Worm (Caenorhabditis elegans) whole organism, L1 larva: ENCODE results near the gene unc-31.

Experiments
- C04F5.9 ChIP-seq: sonication (generic microtip); optimal IDR thresholded peaks from 2 replicates; lab custom pipeline; 2016; ENCODE audit warnings: missing genetic modification characterization, missing compliant biosample characterization
- C16A3.4 ChIP-seq: fragments of 150-350 bp; optimal IDR thresholded peaks from 2 replicates; lab custom pipeline; 2014; ENCODE audit warnings: missing biosample characterization, missing genetic modification characterization
- aha-1 ChIP-seq: fragments of 150-350 bp; optimal IDR thresholded peaks from 2 replicates; lab custom pipeline; 2014; ENCODE audit warnings: missing biosample characterization, missing genetic modification characterization
- ama-1 ChIP-seq: fragments of 150-350 bp; optimal IDR thresholded peaks from 2 replicates; lab custom pipeline; 2014
- blmp-1 ChIP-seq: fragments of 150-350 bp; optimal IDR thresholded peaks from 2 replicates; lab custom pipeline; 2014; ENCODE audit warnings: missing biosample characterization, missing genetic modification characterization
- ceh-63 ChIP-seq: fragments of 200-800 bp; sonication (Bioruptor generic); optimal IDR thresholded peaks from 2 replicates; lab custom pipeline; 2018; ENCODE audit warnings: mild to moderate bottlenecking, missing genetic modification characterization, missing compliant biosample characterization
- ceh-8 ChIP-seq: fragments of 200-800 bp; sonication (Bioruptor generic); optimal IDR thresholded peaks from 2 replicates; lab custom pipeline; 2018; ENCODE audit warnings: mild to moderate bottlenecking, missing genetic modification characterization, moderate library complexity, missing compliant biosample characterization
- ceh-82 ChIP-seq, 3 experiments: fragments of 150-350 bp in 1 of 3; sonication (generic microtip) in 2 of 3; optimal IDR thresholded peaks; 2 replicates each; lab custom pipeline; 2014 to 2017; ENCODE audit warnings: missing biosample characterization in 3 of 3, missing genetic modification characterization in 3 of 3
- dpl-1 ChIP-seq, 3 experiments: fragments of 150-350 bp in 2 of 3; sonication (generic microtip) in 1 of 3; optimal IDR thresholded peaks; 2 replicates each; lab custom pipeline; 2014 to 2017; ENCODE audit warnings: missing biosample characterization in 3 of 3, missing genetic modification characterization in 3 of 3, missing genetic modification reagents in 3 of 3
- dsc-1 ChIP-seq: sonication (generic microtip); optimal IDR thresholded peaks from 2 replicates; lab custom pipeline; 2016; ENCODE audit warnings: mild to moderate bottlenecking, missing genetic modification characterization, missing compliant biosample characterization
- egl-27 ChIP-seq, 2 experiments: fragments of 150-350 bp in 1 of 2; sonication (generic microtip); optimal IDR thresholded peaks; 3 replicates each; lab custom pipeline; 2017 to 2018; ENCODE audit warnings: missing biosample characterization in 2 of 2, missing genetic modification characterization in 2 of 2, missing genetic modification reagents in 2 of 2
- elt-2 ChIP-seq: sonication (generic microtip); optimal IDR thresholded peaks from 2 replicates; lab custom pipeline; 2016; ENCODE audit warnings: missing genetic modification characterization, mild to moderate bottlenecking, inconsistent platforms, missing compliant biosample characterization, missing genetic modification reagents
- elt-3 ChIP-seq, 6 experiments: fragments of 150-350 bp in 1 of 6; sonication (generic microtip); optimal IDR thresholded peaks; 2 replicates each; lab custom pipeline; 2017 to 2018; ENCODE audit warnings: missing biosample characterization in 6 of 6, missing genetic modification characterization in 6 of 6, inconsistent platforms in 1 of 6
- fkh-10 ChIP-seq: sonication (generic microtip); optimal IDR thresholded peaks from 2 replicates; lab custom pipeline; 2017; ENCODE audit warnings: missing biosample characterization, missing genetic modification reagents, missing genetic modification characterization
- fkh-8 ChIP-seq: sonication (generic microtip); optimal IDR thresholded peaks from 2 replicates; lab custom pipeline; 2016; ENCODE audit warnings: mild to moderate bottlenecking, missing genetic modification characterization, missing compliant biosample characterization
- grh-1 ChIP-seq: fragments of 200-800 bp; sonication (Bioruptor generic); IDR thresholded peaks from 2 replicates; pipeline ENCODE4 v1.3.6; 2022; ENCODE audit warnings: missing genetic modification reagents, missing genetic modification characterization, missing compliant biosample characterization
- irx-1 ChIP-seq: sonication (generic microtip); optimal IDR thresholded peaks from 2 replicates; lab custom pipeline; 2016; ENCODE audit warnings: missing genetic modification characterization, missing compliant biosample characterization
- jun-1 ChIP-seq: fragments of 150-350 bp; optimal IDR thresholded peaks from 2 replicates; lab custom pipeline; 2014; ENCODE audit warnings: missing biosample characterization, missing genetic modification reagents, missing genetic modification characterization
- lin-13 ChIP-seq: fragments of 150-350 bp; optimal IDR thresholded peaks from 2 replicates; lab custom pipeline; 2014; ENCODE audit warnings: missing biosample characterization, missing genetic modification reagents, missing genetic modification characterization
- lin-14 ChIP-seq: fragments of 200-800 bp; sonication (Bioruptor generic); optimal IDR thresholded peaks from 2 replicates; lab custom pipeline; 2018; ENCODE audit warnings: mild to moderate bottlenecking, missing genetic modification characterization, moderate library complexity, missing compliant biosample characterization
- lin-15B ChIP-seq: fragments of 150-350 bp; sonication (generic microtip); optimal IDR thresholded peaks from 3 replicates; lab custom pipeline; 2014; ENCODE audit warnings: missing biosample characterization, missing genetic modification characterization
- lin-35 ChIP-seq, 2 experiments: fragments of 150-350 bp; optimal IDR thresholded peaks; 2 replicates each; lab custom pipeline; 2014; ENCODE audit warnings: missing biosample characterization in 2 of 2, missing genetic modification characterization in 2 of 2, missing genetic modification reagents in 2 of 2
- lsy-2 ChIP-seq, 2 experiments: fragments of 150-350 bp; optimal IDR thresholded peaks; 2 replicates each; lab custom pipeline; 2014; ENCODE audit warnings: missing biosample characterization in 2 of 2, missing genetic modification characterization in 2 of 2
- mab-9 ChIP-seq: fragments of 200-800 bp; sonication (Bioruptor generic); IDR thresholded peaks from 2 replicates; pipeline ENCODE4 v1.3.6; 2022; ENCODE audit warnings: missing genetic modification reagents, missing genetic modification characterization, missing compliant biosample characterization
- mdl-1 ChIP-seq, 2 experiments: fragments of 150-350 bp; optimal IDR thresholded peaks; 2 replicates each; lab custom pipeline; 2014 to 2017; ENCODE audit warnings: missing biosample characterization in 2 of 2, missing genetic modification characterization in 2 of 2, inconsistent platforms in 1 of 2
- mep-1 ChIP-seq: fragments of 150-350 bp; optimal IDR thresholded peaks from 2 replicates; lab custom pipeline; 2014; ENCODE audit warnings: missing biosample characterization, missing genetic modification characterization
- nhr-11 ChIP-seq: fragments of 150-350 bp; optimal IDR thresholded peaks from 2 replicates; lab custom pipeline; 2014; ENCODE audit warnings: missing biosample characterization, missing genetic modification characterization
- nhr-12 ChIP-seq: sonication (generic microtip); optimal IDR thresholded peaks from 2 replicates; lab custom pipeline; 2017; ENCODE audit warnings: missing biosample characterization, missing genetic modification characterization
- nhr-19 ChIP-seq: fragments of 200-800 bp; sonication (Bioruptor generic); conservative IDR thresholded peaks from 2 replicates; pipeline ENCODE4 v1.3.6; 2022; ENCODE audit warnings: missing genetic modification characterization, missing compliant biosample characterization
- nhr-20 ChIP-seq: sonication (generic microtip); optimal IDR thresholded peaks from 2 replicates; lab custom pipeline; 2016; ENCODE audit warnings: mild to moderate bottlenecking, missing genetic modification characterization, missing compliant biosample characterization
- nhr-47 ChIP-seq: sonication (generic microtip); optimal IDR thresholded peaks from 2 replicates; lab custom pipeline; 2016; ENCODE audit warnings: mild to moderate bottlenecking, missing genetic modification characterization, moderate library complexity, missing compliant biosample characterization
- nhr-71 ChIP-seq: sonication (generic microtip); optimal IDR thresholded peaks from 2 replicates; lab custom pipeline; 2016; ENCODE audit warnings: mild to moderate bottlenecking, missing genetic modification characterization, moderate library complexity, missing compliant biosample characterization
- nhr-77 ChIP-seq: fragments of 150-350 bp; optimal IDR thresholded peaks from 2 replicates; lab custom pipeline; 2014; ENCODE audit warnings: missing biosample characterization, missing genetic modification characterization
- nhr-84 ChIP-seq: sonication (generic microtip); optimal IDR thresholded peaks from 2 replicates; lab custom pipeline; 2017; ENCODE audit warnings: missing biosample characterization, missing genetic modification characterization
- nhr-85 ChIP-seq: sonication (generic microtip); peaks from one replicate; lab custom pipeline; 2016; ENCODE audit warnings: missing genetic modification characterization, inconsistent platforms, missing compliant biosample characterization
- nhr-90 ChIP-seq: sonication (generic microtip); optimal IDR thresholded peaks from 2 replicates; lab custom pipeline; 2016; ENCODE audit warnings: mild to moderate bottlenecking, missing genetic modification characterization, missing compliant biosample characterization; ENCODE audit not compliant: poor library complexity
- pax-3 ChIP-seq: fragments of 200-800 bp; sonication (Bioruptor generic); optimal IDR thresholded peaks from 2 replicates; lab custom pipeline; 2018; ENCODE audit warnings: mild to moderate bottlenecking, missing genetic modification characterization, moderate library complexity, missing compliant biosample characterization
- pqm-1 ChIP-seq: sonication (generic microtip); optimal IDR thresholded peaks from 3 replicates; lab custom pipeline; 2017; ENCODE audit warnings: missing biosample characterization, missing genetic modification characterization
- sox-4 ChIP-seq: sonication (generic microtip); optimal IDR thresholded peaks from 2 replicates; lab custom pipeline; 2016; ENCODE audit warnings: missing genetic modification characterization, missing compliant biosample characterization
- sptf-1 ChIP-seq: fragments of 150-350 bp; optimal IDR thresholded peaks from 2 replicates; lab custom pipeline; 2014; ENCODE audit warnings: missing biosample characterization, missing genetic modification characterization
- tbx-2 ChIP-seq: sonication (generic microtip); optimal IDR thresholded peaks from 2 replicates; lab custom pipeline; 2016; ENCODE audit warnings: missing genetic modification characterization, missing compliant biosample characterization
- unc-130 ChIP-seq: fragments of 150-350 bp; optimal IDR thresholded peaks from 2 replicates; lab custom pipeline; 2017; ENCODE audit warnings: missing biosample characterization, missing genetic modification characterization, inconsistent platforms
- unc-86 ChIP-seq: sonication (generic microtip); optimal IDR thresholded peaks from 2 replicates; lab custom pipeline; 2016; ENCODE audit warnings: missing genetic modification characterization, missing compliant biosample characterization
- unc-98 ChIP-seq: fragments of 200-800 bp; sonication (Bioruptor generic); IDR thresholded peaks from 2 replicates; pipeline ENCODE4 v1.3.6; 2022; ENCODE audit warnings: missing genetic modification characterization, missing compliant biosample characterization
- vab-15 ChIP-seq: sonication (generic microtip); optimal IDR thresholded peaks from 2 replicates; lab custom pipeline; 2017; ENCODE audit warnings: missing genotype, mild to moderate bottlenecking, missing genetic modification characterization, missing compliant biosample characterization
- xbp-1 ChIP-seq: sonication (generic microtip); optimal IDR thresholded peaks from 2 replicates; lab custom pipeline; 2016; ENCODE audit warnings: missing genetic modification characterization, missing compliant biosample characterization
- zag-1 ChIP-seq: fragments of 150-350 bp; optimal IDR thresholded peaks from 2 replicates; lab custom pipeline; 2014; ENCODE audit warnings: missing biosample characterization, missing genetic modification characterization

Gene unc-31

DNA sequence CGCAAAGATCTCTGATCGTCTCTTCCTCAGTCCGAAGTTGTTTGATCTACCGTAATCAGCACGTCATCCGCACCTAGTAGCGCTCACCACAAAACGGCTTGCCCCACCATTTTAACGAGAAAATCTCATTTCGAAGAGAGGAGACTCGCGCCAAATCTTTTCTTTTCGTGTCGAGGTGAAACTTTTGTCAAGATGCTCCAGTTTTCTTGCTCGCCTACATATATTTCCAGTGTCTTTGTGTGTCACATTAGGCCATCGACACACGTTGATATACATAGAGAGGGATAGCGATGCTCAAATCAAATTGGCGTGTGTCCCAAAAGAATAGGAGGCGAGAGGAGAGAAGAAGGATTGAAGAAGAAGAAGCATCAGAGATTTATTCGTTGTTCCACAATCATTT lies 10.9 kb upstream of the unc-31 start:
- TF ChIP-seq pqm-1 (tag; lab: Kevin White, UChicago) (no peak), irx-1 (tag; lab: Kevin White, UChicago) (no peak), lsy-2 (tag; optimal IDR thresholded peaks at IDR 0.05; lab: Kevin White, UChicago) (peak in 1 of 2 experiments; percentile 16), blmp-1 (tag; lab: Kevin White, UChicago) (no peak), fkh-10 (GFP tag; lab: Kevin White, UChicago) (peak; percentile 87), unc-98 (GFP tag; lab: Robert Waterston, UW) (no peak), ama-1 (no peak), vab-15 (tag; lab: Kevin White, UChicago) (no peak), dsc-1 (tag; lab: Kevin White, UChicago) (no peak), nhr-84 (no peak), mab-9 (no peak), zag-1 (no peak), sox-4 (no peak), sptf-1 (no peak), lin-14 (GFP tag; lab: Kevin White, UChicago) (peak; percentile 78), dpl-1 (GFP tag; optimal IDR thresholded peaks at IDR 0.05; lab: Kevin White, UChicago) (no peak)

DNA sequence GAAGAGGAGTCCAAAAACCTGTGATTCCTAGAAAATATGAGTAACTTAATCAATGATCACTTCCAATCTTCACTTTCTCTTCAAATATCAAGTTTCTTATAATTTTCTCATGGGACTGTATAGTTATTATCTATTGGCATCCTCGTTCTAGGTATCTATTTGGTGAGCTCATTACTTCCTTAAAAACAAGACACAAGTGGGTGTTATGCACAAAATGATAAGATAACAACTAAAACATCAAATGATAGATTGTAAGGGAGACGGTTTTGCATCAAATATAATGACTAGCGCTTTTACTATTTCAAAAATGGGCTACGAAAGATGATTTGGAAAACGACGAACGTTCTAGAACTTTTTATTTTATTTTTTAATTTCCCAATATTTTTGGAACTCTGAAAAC lies 8.6 kb upstream of the unc-31 start, which contains the start of gene ZK897.10:
Gene ZK897.10 (plus strand): TSS at position 285 of the 400 bp plus-strand sequence.
- TF ChIP-seq xbp-1 (tag; lab: Kevin White, UChicago) (no peak), dsc-1 (tag; lab: Kevin White, UChicago) (no peak), jun-1 (tag; lab: Kevin White, UChicago) (peak; percentile 34), lsy-2 (tag; optimal IDR thresholded peaks at IDR 0.05; lab: Kevin White, UChicago) (no peak), lin-35 (GFP tag; optimal IDR thresholded peaks at IDR 0.05; lab: Kevin White, UChicago) (no peak), ceh-63 (GFP tag; lab: Kevin White, UChicago) (no peak), fkh-10 (GFP tag; lab: Kevin White, UChicago) (no peak), lin-13 (GFP tag; lab: Kevin White, UChicago) (no peak), ceh-8 (GFP tag; lab: Kevin White, UChicago) (no peak), mdl-1 (tag; optimal IDR thresholded peaks at IDR 0.05; lab: Kevin White, UChicago) (no peak), C04F5.9 (tag; lab: Kevin White, UChicago) (no peak), mep-1 (tag; lab: Kevin White, UChicago) (no peak), zag-1 (no peak), nhr-11 (tag; lab: Kevin White, UChicago) (no peak), nhr-71 (no peak), unc-130 (no peak), elt-2 (peak; percentile 53)
- TF ChIP-seq, all 84 proteins: peak for 2

DNA sequence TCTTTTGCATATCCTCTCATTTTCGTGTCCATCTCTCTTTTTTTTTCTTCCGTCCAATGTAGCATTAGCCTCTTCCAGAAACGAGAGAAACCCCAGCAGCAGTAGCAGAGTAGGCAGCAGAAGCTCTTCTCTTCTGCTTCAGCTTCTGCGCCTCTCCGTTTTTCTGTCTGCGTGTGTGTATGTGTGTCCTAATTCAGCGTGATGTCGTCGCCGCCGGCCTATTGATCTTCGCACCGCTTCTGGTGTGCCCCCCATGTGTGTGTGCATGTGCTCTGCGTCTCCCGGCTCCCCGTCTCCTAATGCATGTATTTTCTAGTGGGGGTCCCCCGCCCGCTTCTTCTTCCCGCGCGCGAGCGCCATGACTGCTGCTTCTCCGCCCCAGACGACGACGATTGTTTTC lies 2.3 kb upstream of the unc-31 start:
- TF ChIP-seq zag-1 (peak; percentile 18), nhr-20 (no peak), egl-27 (tag; optimal IDR thresholded peaks at IDR 0.05; lab: Kevin White, UChicago) (no peak), pqm-1 (tag; lab: Kevin White, UChicago) (no peak), nhr-19 (GFP tag; lab: Robert Waterston, UW) (no peak; the same call in 1 of the 2 replicates), nhr-90 (tag; lab: Kevin White, UChicago) (no peak), dpl-1 (GFP tag; optimal IDR thresholded peaks at IDR 0.05; lab: Kevin White, UChicago) (peak in 1 of 3 experiments; percentile 3), nhr-71 (peak; percentile 76), unc-86 (tag; lab: Kevin White, UChicago) (peak; percentile 75), nhr-85 (tag; lab: Kevin White, UChicago) (no peak), xbp-1 (tag; lab: Kevin White, UChicago) (peak; percentile 29), dsc-1 (tag; lab: Kevin White, UChicago) (peak; percentile 65), nhr-47 (peak; percentile 78), ama-1 (no peak), elt-3 (tag; optimal IDR thresholded peaks at IDR 0.05; lab: Kevin White, UChicago) (no peak), ceh-82 (tag; optimal IDR thresholded peaks at IDR 0.05; lab: Kevin White, UChicago) (peak in 2 of 3 experiments; percentile 33 to 80), ceh-63 (GFP tag; lab: Kevin White, UChicago) (no peak), nhr-11 (tag; lab: Kevin White, UChicago) (no peak), pax-3 (tag; lab: Kevin White, UChicago) (peak; percentile 43), tbx-2 (peak; percentile 68), elt-2 (no peak), aha-1 (tag; lab: Kevin White, UChicago) (no peak), grh-1 (GFP tag; lab: Robert Waterston, UW) (no peak), lin-15B (tag; lab: Kevin White, UChicago) (no peak), nhr-12 (tag; lab: Kevin White, UChicago) (no peak), C16A3.4 (tag; lab: Kevin White, UChicago) (no peak), unc-98 (GFP tag; lab: Robert Waterston, UW) (no peak), nhr-84 (no peak), ceh-8 (GFP tag; lab: Kevin White, UChicago) (peak; percentile 14), fkh-8 (tag; lab: Kevin White, UChicago) (peak; percentile 92), nhr-77 (tag; lab: Kevin White, UChicago) (no peak), mdl-1 (tag; optimal IDR thresholded peaks at IDR 0.05; lab: Kevin White, UChicago) (no peak), lin-13 (GFP tag; lab: Kevin White, UChicago) (no peak), fkh-10 (GFP tag; lab: Kevin White, UChicago) (peak; percentile 68)
